Worm (Caenorhabditis elegans) whole organism, L1 larva: ENCODE data around the gene smrc-1.

Experiments used
- C04F5.9 ChIP-seq: sonication (generic microtip); optimal IDR thresholded peaks from 2 replicates; lab custom pipeline; 2016; ENCODE audit warnings: missing genetic modification characterization, missing compliant biosample characterization
- C16A3.4 ChIP-seq: fragments of 150-350 bp; optimal IDR thresholded peaks from 2 replicates; lab custom pipeline; 2014; ENCODE audit warnings: missing biosample characterization, missing genetic modification characterization
- C34B4.2 ChIP-seq: sonication (generic microtip); optimal IDR thresholded peaks from 2 replicates; lab custom pipeline; 2017; ENCODE audit warnings: mild to moderate bottlenecking, missing genetic modification characterization, missing compliant biosample characterization
- F16B12.6 ChIP-seq: fragments of 150-350 bp; optimal IDR thresholded peaks from 2 replicates; lab custom pipeline; 2014; ENCODE audit warnings: missing biosample characterization, missing genetic modification characterization
- Y116A8C.19 ChIP-seq: sonication (generic microtip); optimal IDR thresholded peaks from 2 replicates; lab custom pipeline; 2016; ENCODE audit warnings: missing compliant biosample characterization, missing genetic modification characterization, borderline replicate concordance
- aha-1 ChIP-seq: fragments of 150-350 bp; optimal IDR thresholded peaks from 2 replicates; lab custom pipeline; 2014; ENCODE audit warnings: missing biosample characterization, missing genetic modification characterization
- aly-2 ChIP-seq: fragments of 150-350 bp; optimal IDR thresholded peaks from 2 replicates; lab custom pipeline; 2014; ENCODE audit warnings: missing biosample characterization, missing genetic modification characterization
- ama-1 ChIP-seq: fragments of 150-350 bp; optimal IDR thresholded peaks from 2 replicates; lab custom pipeline; 2014
- ceh-63 ChIP-seq: fragments of 200-800 bp; sonication (Bioruptor generic); optimal IDR thresholded peaks from 2 replicates; lab custom pipeline; 2018; ENCODE audit warnings: mild to moderate bottlenecking, missing genetic modification characterization, missing compliant biosample characterization
- ceh-8 ChIP-seq: fragments of 200-800 bp; sonication (Bioruptor generic); optimal IDR thresholded peaks from 2 replicates; lab custom pipeline; 2018; ENCODE audit warnings: mild to moderate bottlenecking, missing genetic modification characterization, moderate library complexity, missing compliant biosample characterization
- ceh-82 ChIP-seq, 3 experiments: fragments of 150-350 bp in 1 of 3; sonication (generic microtip) in 2 of 3; optimal IDR thresholded peaks; 2 replicates each; lab custom pipeline; 2014 to 2017; ENCODE audit warnings: missing biosample characterization in 3 of 3, missing genetic modification characterization in 3 of 3
- ceh-88 ChIP-seq: fragments of 200-800 bp; sonication (Bioruptor generic); IDR thresholded peaks from 2 replicates; pipeline ENCODE4 v1.3.6; 2022; ENCODE audit warnings: missing genetic modification characterization, missing compliant biosample characterization
- dpl-1 ChIP-seq, 3 experiments: fragments of 150-350 bp in 2 of 3; sonication (generic microtip) in 1 of 3; optimal IDR thresholded peaks; 2 replicates each; lab custom pipeline; 2014 to 2017; ENCODE audit warnings: missing biosample characterization in 3 of 3, missing genetic modification characterization in 3 of 3, missing genetic modification reagents in 3 of 3
- egl-13 ChIP-seq: sonication (generic microtip); optimal IDR thresholded peaks from 2 replicates; lab custom pipeline; 2016; ENCODE audit warnings: missing genotype, missing genetic modification reagents, missing genetic modification characterization, missing compliant biosample characterization
- elt-3 ChIP-seq, 6 experiments: fragments of 150-350 bp in 1 of 6; sonication (generic microtip); optimal IDR thresholded peaks; 2 replicates each; lab custom pipeline; 2017 to 2018; ENCODE audit warnings: missing biosample characterization in 6 of 6, missing genetic modification characterization in 6 of 6, inconsistent platforms in 1 of 6
- fkh-10 ChIP-seq: sonication (generic microtip); optimal IDR thresholded peaks from 2 replicates; lab custom pipeline; 2017; ENCODE audit warnings: missing biosample characterization, missing genetic modification reagents, missing genetic modification characterization
- fkh-8 ChIP-seq: sonication (generic microtip); optimal IDR thresholded peaks from 2 replicates; lab custom pipeline; 2016; ENCODE audit warnings: mild to moderate bottlenecking, missing genetic modification characterization, missing compliant biosample characterization
- fos-1 ChIP-seq: fragments of 150-350 bp; optimal IDR thresholded peaks from 2 replicates; lab custom pipeline; 2014; ENCODE audit warnings: missing biosample characterization, missing genetic modification characterization
- grh-1 ChIP-seq: fragments of 200-800 bp; sonication (Bioruptor generic); IDR thresholded peaks from 2 replicates; pipeline ENCODE4 v1.3.6; 2022; ENCODE audit warnings: missing genetic modification reagents, missing genetic modification characterization, missing compliant biosample characterization
- hlh-17 ChIP-seq: fragments of 200-800 bp; sonication (Bioruptor generic); optimal IDR thresholded peaks from 2 replicates; lab custom pipeline; 2018; ENCODE audit warnings: missing genetic modification characterization, mild to moderate bottlenecking, missing compliant biosample characterization, moderate library complexity, borderline replicate concordance
- hpl-2 ChIP-seq: fragments of 150-350 bp; optimal IDR thresholded peaks from 2 replicates; lab custom pipeline; 2014; ENCODE audit warnings: missing biosample characterization, missing genetic modification reagents, missing genetic modification characterization
- irx-1 ChIP-seq: sonication (generic microtip); optimal IDR thresholded peaks from 2 replicates; lab custom pipeline; 2016; ENCODE audit warnings: missing genetic modification characterization, missing compliant biosample characterization
- jun-1 ChIP-seq: fragments of 150-350 bp; optimal IDR thresholded peaks from 2 replicates; lab custom pipeline; 2014; ENCODE audit warnings: missing biosample characterization, missing genetic modification reagents, missing genetic modification characterization
- lin-15B ChIP-seq: fragments of 150-350 bp; sonication (generic microtip); optimal IDR thresholded peaks from 3 replicates; lab custom pipeline; 2014; ENCODE audit warnings: missing biosample characterization, missing genetic modification characterization
- lin-35 ChIP-seq, 2 experiments: fragments of 150-350 bp; optimal IDR thresholded peaks; 2 replicates each; lab custom pipeline; 2014; ENCODE audit warnings: missing biosample characterization in 2 of 2, missing genetic modification characterization in 2 of 2, missing genetic modification reagents in 2 of 2
- lin-39 ChIP-seq: fragments of 150-350 bp; optimal IDR thresholded peaks from 2 replicates; lab custom pipeline; 2014; ENCODE audit warnings: missing biosample characterization, missing genetic modification reagents, missing genetic modification characterization
- lir-3 ChIP-seq: sonication (generic microtip); optimal IDR thresholded peaks from 2 replicates; lab custom pipeline; 2016; ENCODE audit warnings: mild to moderate bottlenecking, missing genetic modification characterization, moderate library complexity, missing compliant biosample characterization; ENCODE audit not compliant: poor library complexity
- mab-9 ChIP-seq: fragments of 200-800 bp; sonication (Bioruptor generic); IDR thresholded peaks from 2 replicates; pipeline ENCODE4 v1.3.6; 2022; ENCODE audit warnings: missing genetic modification reagents, missing genetic modification characterization, missing compliant biosample characterization
- mef-2 ChIP-seq: fragments of 150-350 bp; optimal IDR thresholded peaks from 2 replicates; lab custom pipeline; 2014; ENCODE audit warnings: missing biosample characterization, missing genetic modification characterization
- nhr-20 ChIP-seq: sonication (generic microtip); optimal IDR thresholded peaks from 2 replicates; lab custom pipeline; 2016; ENCODE audit warnings: mild to moderate bottlenecking, missing genetic modification characterization, missing compliant biosample characterization
- nhr-47 ChIP-seq: sonication (generic microtip); optimal IDR thresholded peaks from 2 replicates; lab custom pipeline; 2016; ENCODE audit warnings: mild to moderate bottlenecking, missing genetic modification characterization, moderate library complexity, missing compliant biosample characterization
- nhr-71 ChIP-seq: sonication (generic microtip); optimal IDR thresholded peaks from 2 replicates; lab custom pipeline; 2016; ENCODE audit warnings: mild to moderate bottlenecking, missing genetic modification characterization, moderate library complexity, missing compliant biosample characterization
- nhr-77 ChIP-seq: fragments of 150-350 bp; optimal IDR thresholded peaks from 2 replicates; lab custom pipeline; 2014; ENCODE audit warnings: missing biosample characterization, missing genetic modification characterization
- nhr-84 ChIP-seq: sonication (generic microtip); optimal IDR thresholded peaks from 2 replicates; lab custom pipeline; 2017; ENCODE audit warnings: missing biosample characterization, missing genetic modification characterization
- nhr-90 ChIP-seq: sonication (generic microtip); optimal IDR thresholded peaks from 2 replicates; lab custom pipeline; 2016; ENCODE audit warnings: mild to moderate bottlenecking, missing genetic modification characterization, missing compliant biosample characterization; ENCODE audit not compliant: poor library complexity
- pax-3 ChIP-seq: fragments of 200-800 bp; sonication (Bioruptor generic); optimal IDR thresholded peaks from 2 replicates; lab custom pipeline; 2018; ENCODE audit warnings: mild to moderate bottlenecking, missing genetic modification characterization, moderate library complexity, missing compliant biosample characterization
- rnt-1 ChIP-seq: sonication (generic microtip); optimal IDR thresholded peaks from 2 replicates; lab custom pipeline; 2016; ENCODE audit warnings: mild to moderate bottlenecking, missing genetic modification characterization, moderate library complexity, missing compliant biosample characterization
- sptf-1 ChIP-seq: fragments of 150-350 bp; optimal IDR thresholded peaks from 2 replicates; lab custom pipeline; 2014; ENCODE audit warnings: missing biosample characterization, missing genetic modification characterization
- tbx-2 ChIP-seq: sonication (generic microtip); optimal IDR thresholded peaks from 2 replicates; lab custom pipeline; 2016; ENCODE audit warnings: missing genetic modification characterization, missing compliant biosample characterization
- unc-130 ChIP-seq: fragments of 150-350 bp; optimal IDR thresholded peaks from 2 replicates; lab custom pipeline; 2017; ENCODE audit warnings: missing biosample characterization, missing genetic modification characterization, inconsistent platforms
- unc-30 ChIP-seq: sonication (generic microtip); optimal IDR thresholded peaks from 2 replicates; lab custom pipeline; 2017; ENCODE audit warnings: missing biosample characterization, missing genetic modification characterization
- unc-62 ChIP-seq: fragments of 150-350 bp; optimal IDR thresholded peaks from 2 replicates; lab custom pipeline; 2014; ENCODE audit warnings: missing biosample characterization, missing genetic modification reagents, missing genetic modification characterization
- unc-86 ChIP-seq: sonication (generic microtip); optimal IDR thresholded peaks from 2 replicates; lab custom pipeline; 2016; ENCODE audit warnings: missing genetic modification characterization, missing compliant biosample characterization
- vab-15 ChIP-seq: sonication (generic microtip); optimal IDR thresholded peaks from 2 replicates; lab custom pipeline; 2017; ENCODE audit warnings: missing genotype, mild to moderate bottlenecking, missing genetic modification characterization, missing compliant biosample characterization
- xbp-1 ChIP-seq: sonication (generic microtip); optimal IDR thresholded peaks from 2 replicates; lab custom pipeline; 2016; ENCODE audit warnings: missing genetic modification characterization, missing compliant biosample characterization
- zip-4 ChIP-seq: fragments of 200-800 bp; sonication (Bioruptor generic); optimal IDR thresholded peaks from 2 replicates; lab custom pipeline; 2018; ENCODE audit warnings: mild to moderate bottlenecking, missing genetic modification characterization, moderate library complexity, missing compliant biosample characterization
- ztf-11 ChIP-seq, 2 experiments: sonication (generic microtip); optimal IDR thresholded peaks; 2 replicates each; lab custom pipeline; 2016 to 2017; ENCODE audit warnings: missing genetic modification characterization in 2 of 2, missing biosample characterization in 1 of 2, missing compliant biosample characterization in 1 of 2
- ztf-4 ChIP-seq: fragments of 150-350 bp; optimal IDR thresholded peaks from 2 replicates; lab custom pipeline; 2014; ENCODE audit warnings: missing biosample characterization, missing genetic modification characterization

smrc-1 gene

DNA sequence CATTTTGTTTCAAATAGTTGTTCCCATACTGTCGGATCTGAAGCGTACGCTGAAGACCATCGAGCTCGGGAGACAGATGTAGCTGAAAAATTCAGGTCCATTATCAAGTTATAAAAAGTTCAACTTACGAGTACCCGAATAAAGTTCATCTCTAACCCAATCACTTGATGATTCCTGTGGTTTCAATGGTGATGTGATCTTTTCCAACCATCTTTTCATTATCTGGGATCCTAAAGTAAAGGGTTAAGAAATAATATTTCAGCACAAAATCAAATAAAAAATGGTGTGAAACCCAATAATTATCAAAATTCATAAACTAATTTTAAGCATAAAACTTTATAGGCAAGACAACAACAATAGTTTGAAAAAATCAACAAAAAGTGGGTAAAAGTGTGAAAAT is 36.5 kb downstream of the smrc-1 start, which contains the start of gene C05D11.8:
C05D11.8 (minus strand) TSS at position 101 of the 400 bp plus-strand sequence.
- TF ChIP-seq Y116A8C.19 (tag; lab: Kevin White, UChicago) (no peak), egl-13 (tag; lab: Kevin White, UChicago) (no peak), ceh-88 (GFP tag; lab: Robert Waterston, UW) (no peak), mab-9 (no peak), C34B4.2 (tag; lab: Kevin White, UChicago) (no peak), pax-3 (tag; lab: Kevin White, UChicago) (no peak), sptf-1 (no peak)

DNA sequence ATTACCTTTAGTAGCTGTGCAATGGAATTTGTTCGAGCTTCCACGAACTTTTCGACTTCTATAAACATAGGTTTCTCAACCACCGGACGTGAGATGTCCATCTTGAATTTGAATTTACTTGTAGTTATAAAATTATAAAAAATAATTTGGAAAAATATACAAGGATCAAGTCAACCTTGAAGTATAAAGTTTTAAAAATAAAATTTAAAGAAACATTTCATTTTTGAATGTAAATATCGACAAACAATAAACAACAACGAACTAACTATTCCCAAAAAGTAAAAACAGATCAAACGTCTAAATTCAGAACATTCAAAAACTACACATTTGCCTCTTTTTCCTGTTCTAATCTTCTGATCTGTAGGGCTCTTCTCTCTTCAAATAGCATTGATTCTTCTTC is 40.1 kb downstream of the smrc-1 start, which contains the start of gene popl-1:
popl-1 (minus strand) TSS at position 101 of the 400 bp plus-strand sequence.
- TF ChIP-seq C34B4.2 (tag; lab: Kevin White, UChicago): no peak
- no peak for TF ChIP-seq nhr-84 (tag; lab: Kevin White, UChicago)
- no peak for TF ChIP-seq fkh-10 (GFP tag; lab: Kevin White, UChicago)
- no peak for TF ChIP-seq hpl-2
- TF ChIP-seq dpl-1 (GFP tag; optimal IDR thresholded peaks at IDR 0.05; lab: Kevin White, UChicago): no peak
- TF ChIP-seq aly-2 (tag; lab: Kevin White, UChicago): no peak
- no peak for TF ChIP-seq aha-1
- TF ChIP-seq fos-1 (tag; lab: Kevin White, UChicago): no peak
- TF ChIP-seq ztf-4: no peak
- no peak for TF ChIP-seq irx-1 (tag; lab: Kevin White, UChicago)
- TF ChIP-seq ztf-11 (tag; optimal IDR thresholded peaks at IDR 0.05; lab: Kevin White, UChicago): no peak
- no peak for TF ChIP-seq hlh-17 (GFP tag; lab: Kevin White, UChicago)
- no peak for TF ChIP-seq tbx-2 (tag; lab: Kevin White, UChicago)
- TF ChIP-seq jun-1 (tag; lab: Kevin White, UChicago): no peak
- TF ChIP-seq nhr-90 (tag; lab: Kevin White, UChicago): no peak
- TF ChIP-seq mef-2 (tag; lab: Kevin White, UChicago): no peak
- no peak for TF ChIP-seq F16B12.6 (tag; lab: Kevin White, UChicago)

DNA sequence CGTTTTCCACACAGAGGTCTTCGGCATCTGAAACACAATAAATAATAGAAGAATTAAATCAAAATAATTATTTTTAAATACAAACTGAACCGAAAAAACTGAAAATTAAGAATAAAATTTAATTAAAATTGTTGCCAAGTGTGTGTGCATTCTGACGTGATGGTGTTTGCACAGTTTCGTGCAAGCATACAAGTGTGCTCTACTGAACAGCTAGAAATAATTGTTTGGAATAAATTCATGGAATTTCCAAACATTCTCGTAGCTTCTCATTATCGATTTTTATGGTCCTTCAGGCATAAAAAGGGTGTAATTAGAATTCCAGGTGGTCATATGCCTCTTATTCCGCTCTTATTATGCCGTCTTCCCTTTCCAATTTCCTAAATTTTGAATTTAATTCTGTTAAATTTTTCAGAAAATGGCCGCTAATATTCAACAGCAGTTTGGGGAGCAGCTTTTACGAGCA is 41.1 kb downstream of the smrc-1 start, which contains the start of the genes mrps-17 and txdc-9:
mrps-17 (minus strand) TSS at position 33 of the 463 bp plus-strand sequence.
txdc-9 (plus strand) TSS at position 413 of the 463 bp plus-strand sequence.
- peak; percentile 61 for TF ChIP-seq lir-3 (tag; lab: Kevin White, UChicago)
- TF ChIP-seq grh-1 (GFP tag; lab: Robert Waterston, UW): no peak
- peak; percentile 70 to 84 (median 78) for TF ChIP-seq dpl-1 (GFP tag; optimal IDR thresholded peaks at IDR 0.05; lab: Kevin White, UChicago)
- TF ChIP-seq hpl-2: no peak
- no peak for TF ChIP-seq aha-1
- TF ChIP-seq unc-130: peak; percentile 97
- peak; percentile 78 for TF ChIP-seq nhr-47 (tag; lab: Kevin White, UChicago)
- TF ChIP-seq xbp-1 (tag; lab: Kevin White, UChicago): peak; percentile 68
- TF ChIP-seq vab-15 (tag; lab: Kevin White, UChicago): peak; percentile 86
- peak; percentile 44 for TF ChIP-seq fkh-8 (tag; lab: Kevin White, UChicago)
- no peak for TF ChIP-seq nhr-84 (tag; lab: Kevin White, UChicago)
- no peak for TF ChIP-seq jun-1 (tag; lab: Kevin White, UChicago)
- TF ChIP-seq ceh-8: peak; percentile 57
- peak; percentile 78 for TF ChIP-seq nhr-20 (tag; lab: Kevin White, UChicago)
- TF ChIP-seq lin-15B (tag; lab: Kevin White, UChicago): peak; percentile 82
- TF ChIP-seq unc-62: no peak
- peak; percentile 78 for TF ChIP-seq unc-86 (tag; lab: Kevin White, UChicago)
- no peak for TF ChIP-seq lin-39
- peak; percentile 93 for TF ChIP-seq C16A3.4
- no peak for TF ChIP-seq ceh-63
- no peak for TF ChIP-seq zip-4 (GFP tag; lab: Kevin White, UChicago)
- no peak for TF ChIP-seq unc-30 (tag; lab: Kevin White, UChicago)
- TF ChIP-seq ama-1 (lab: Kevin White, UChicago): no peak
- peak; percentile 80 to 88 for TF ChIP-seq lin-35 (GFP tag; optimal IDR thresholded peaks at IDR 0.05; lab: Kevin White, UChicago)
- peak; percentile 40 for TF ChIP-seq C04F5.9
- peak; percentile 64 for TF ChIP-seq egl-13 (tag; lab: Kevin White, UChicago)
- TF ChIP-seq rnt-1 (tag; lab: Kevin White, UChicago): peak; percentile 78
- TF ChIP-seq nhr-77: peak; percentile 30
- TF ChIP-seq ceh-82 (tag; optimal IDR thresholded peaks at IDR 0.05; lab: Kevin White, UChicago): peak; percentile 45 to 85 (median 60)
- TF ChIP-seq tbx-2 (tag; lab: Kevin White, UChicago): peak; percentile 70
- TF ChIP-seq elt-3 (tag; optimal IDR thresholded peaks at IDR 0.05; lab: Kevin White, UChicago): peak in 2 of 6 experiments; percentile 45 to 76
- peak; percentile 86 for TF ChIP-seq nhr-71 (tag; lab: Kevin White, UChicago)
